Worm (Caenorhabditis elegans) whole organism, L1 larva: ENCODE data around the gene ugt-60.

Source experiments
- C04F5.9 ChIP-seq: sonication (generic microtip); optimal IDR thresholded peaks from 2 replicates; lab custom pipeline; 2016; ENCODE audit warnings: missing genetic modification characterization, missing compliant biosample characterization
- F16B12.6 ChIP-seq: fragments of 150-350 bp; optimal IDR thresholded peaks from 2 replicates; lab custom pipeline; 2014; ENCODE audit warnings: missing biosample characterization, missing genetic modification characterization
- blmp-1 ChIP-seq: fragments of 150-350 bp; optimal IDR thresholded peaks from 2 replicates; lab custom pipeline; 2014; ENCODE audit warnings: missing biosample characterization, missing genetic modification characterization
- ceh-82 ChIP-seq, 3 experiments: fragments of 150-350 bp in 1 of 3; sonication (generic microtip) in 2 of 3; optimal IDR thresholded peaks; 2 replicates each; lab custom pipeline; 2014 to 2017; ENCODE audit warnings: missing biosample characterization in 3 of 3, missing genetic modification characterization in 3 of 3
- ces-1 ChIP-seq: fragments of 150-350 bp; optimal IDR thresholded peaks from 2 replicates; lab custom pipeline; 2014; ENCODE audit warnings: missing biosample characterization, missing genetic modification reagents, missing genetic modification characterization
- dpl-1 ChIP-seq, 3 experiments: fragments of 150-350 bp in 2 of 3; sonication (generic microtip) in 1 of 3; optimal IDR thresholded peaks; 2 replicates each; lab custom pipeline; 2014 to 2017; ENCODE audit warnings: missing biosample characterization in 3 of 3, missing genetic modification characterization in 3 of 3, missing genetic modification reagents in 3 of 3
- dsc-1 ChIP-seq: sonication (generic microtip); optimal IDR thresholded peaks from 2 replicates; lab custom pipeline; 2016; ENCODE audit warnings: mild to moderate bottlenecking, missing genetic modification characterization, missing compliant biosample characterization
- efl-1 ChIP-seq, 4 experiments: fragments of 150-350 bp; optimal IDR thresholded peaks in 3 of 4; peaks in 1 of 4; 1 replicate in 1 of 4; 2 replicates in 3 of 4; lab custom pipeline; 2014; ENCODE audit warnings: missing biosample characterization in 2 of 4, missing genetic modification characterization in 2 of 4, missing genetic modification reagents in 2 of 4
- efl-3 ChIP-seq: fragments of 200-800 bp; sonication (Bioruptor generic); optimal IDR thresholded peaks from 2 replicates; lab custom pipeline; 2018; ENCODE audit warnings: mild to moderate bottlenecking, missing genetic modification characterization, missing compliant biosample characterization
- elt-3 ChIP-seq, 6 experiments: fragments of 150-350 bp in 1 of 6; sonication (generic microtip); optimal IDR thresholded peaks; 2 replicates each; lab custom pipeline; 2017 to 2018; ENCODE audit warnings: missing biosample characterization in 6 of 6, missing genetic modification characterization in 6 of 6, inconsistent platforms in 1 of 6
- fkh-8 ChIP-seq: sonication (generic microtip); optimal IDR thresholded peaks from 2 replicates; lab custom pipeline; 2016; ENCODE audit warnings: mild to moderate bottlenecking, missing genetic modification characterization, missing compliant biosample characterization
- hlh-17 ChIP-seq: fragments of 200-800 bp; sonication (Bioruptor generic); optimal IDR thresholded peaks from 2 replicates; lab custom pipeline; 2018; ENCODE audit warnings: missing genetic modification characterization, mild to moderate bottlenecking, missing compliant biosample characterization, moderate library complexity, borderline replicate concordance
- irx-1 ChIP-seq: sonication (generic microtip); optimal IDR thresholded peaks from 2 replicates; lab custom pipeline; 2016; ENCODE audit warnings: missing genetic modification characterization, missing compliant biosample characterization
- isw-1 ChIP-seq: fragments of 200-800 bp; sonication (Bioruptor generic); IDR thresholded peaks from 2 replicates; pipeline ENCODE4 v1.3.6; 2022; ENCODE audit warnings: missing genetic modification characterization, missing compliant biosample characterization
- lin-14 ChIP-seq: fragments of 200-800 bp; sonication (Bioruptor generic); optimal IDR thresholded peaks from 2 replicates; lab custom pipeline; 2018; ENCODE audit warnings: mild to moderate bottlenecking, missing genetic modification characterization, moderate library complexity, missing compliant biosample characterization
- lin-15B ChIP-seq: fragments of 150-350 bp; sonication (generic microtip); optimal IDR thresholded peaks from 3 replicates; lab custom pipeline; 2014; ENCODE audit warnings: missing biosample characterization, missing genetic modification characterization
- lin-35 ChIP-seq, 2 experiments: fragments of 150-350 bp; optimal IDR thresholded peaks; 2 replicates each; lab custom pipeline; 2014; ENCODE audit warnings: missing biosample characterization in 2 of 2, missing genetic modification characterization in 2 of 2, missing genetic modification reagents in 2 of 2
- lir-3 ChIP-seq: sonication (generic microtip); optimal IDR thresholded peaks from 2 replicates; lab custom pipeline; 2016; ENCODE audit warnings: mild to moderate bottlenecking, missing genetic modification characterization, moderate library complexity, missing compliant biosample characterization; ENCODE audit not compliant: poor library complexity
- mab-9 ChIP-seq: fragments of 200-800 bp; sonication (Bioruptor generic); IDR thresholded peaks from 2 replicates; pipeline ENCODE4 v1.3.6; 2022; ENCODE audit warnings: missing genetic modification reagents, missing genetic modification characterization, missing compliant biosample characterization
- mep-1 ChIP-seq: fragments of 150-350 bp; optimal IDR thresholded peaks from 2 replicates; lab custom pipeline; 2014; ENCODE audit warnings: missing biosample characterization, missing genetic modification characterization
- nhr-237 ChIP-seq: fragments of 150-350 bp; optimal IDR thresholded peaks from 2 replicates; lab custom pipeline; 2014; ENCODE audit warnings: missing biosample characterization, missing genetic modification characterization
- nhr-28 ChIP-seq: fragments of 150-350 bp; optimal IDR thresholded peaks from 2 replicates; lab custom pipeline; 2014; ENCODE audit warnings: missing biosample characterization, missing genetic modification characterization
- nhr-47 ChIP-seq: sonication (generic microtip); optimal IDR thresholded peaks from 2 replicates; lab custom pipeline; 2016; ENCODE audit warnings: mild to moderate bottlenecking, missing genetic modification characterization, moderate library complexity, missing compliant biosample characterization
- nhr-71 ChIP-seq: sonication (generic microtip); optimal IDR thresholded peaks from 2 replicates; lab custom pipeline; 2016; ENCODE audit warnings: mild to moderate bottlenecking, missing genetic modification characterization, moderate library complexity, missing compliant biosample characterization
- nhr-90 ChIP-seq: sonication (generic microtip); optimal IDR thresholded peaks from 2 replicates; lab custom pipeline; 2016; ENCODE audit warnings: mild to moderate bottlenecking, missing genetic modification characterization, missing compliant biosample characterization; ENCODE audit not compliant: poor library complexity
- pag-3 ChIP-seq: sonication (generic microtip); optimal IDR thresholded peaks from 2 replicates; lab custom pipeline; 2017; ENCODE audit warnings: missing genetic modification characterization, mild to moderate bottlenecking, missing compliant biosample characterization, antibody characterized with exemption, borderline replicate concordance; ENCODE audit not compliant: insufficient read depth
- snpc-4 ChIP-seq: fragments of 150-350 bp; optimal IDR thresholded peaks from 2 replicates; lab custom pipeline; 2014; ENCODE audit warnings: missing biosample characterization, missing genetic modification characterization
- sptf-1 ChIP-seq: fragments of 150-350 bp; optimal IDR thresholded peaks from 2 replicates; lab custom pipeline; 2014; ENCODE audit warnings: missing biosample characterization, missing genetic modification characterization
- unc-130 ChIP-seq: fragments of 150-350 bp; optimal IDR thresholded peaks from 2 replicates; lab custom pipeline; 2017; ENCODE audit warnings: missing biosample characterization, missing genetic modification characterization, inconsistent platforms
- unc-30 ChIP-seq: sonication (generic microtip); optimal IDR thresholded peaks from 2 replicates; lab custom pipeline; 2017; ENCODE audit warnings: missing biosample characterization, missing genetic modification characterization
- vab-15 ChIP-seq: sonication (generic microtip); optimal IDR thresholded peaks from 2 replicates; lab custom pipeline; 2017; ENCODE audit warnings: missing genotype, mild to moderate bottlenecking, missing genetic modification characterization, missing compliant biosample characterization
- ztf-4 ChIP-seq: fragments of 150-350 bp; optimal IDR thresholded peaks from 2 replicates; lab custom pipeline; 2014; ENCODE audit warnings: missing biosample characterization, missing genetic modification characterization

The ugt-60 gene

ce11 chrIII:9702665-9703252, 23.9 kb upstream of the ugt-60 start:
- TF ChIP-seq mep-1 (tag; lab: Kevin White, UChicago) (peak; percentile 40), blmp-1 (peak; percentile 49), hlh-17 (no peak), ceh-82 (tag; optimal IDR thresholded peaks at IDR 0.05; lab: Kevin White, UChicago) (peak in 2 of 3 experiments; percentile 13 to 18), efl-1 (optimal IDR thresholded peaks at IDR 0.05; lab: Kevin White, UChicago) (no peak), efl-1 (GFP tag; optimal IDR thresholded peaks at IDR 0.05 in 1 of 2; lab: Kevin White, UChicago) (no peak), fkh-8 (tag; lab: Kevin White, UChicago) (peak; percentile 49), lin-14 (GFP tag; lab: Kevin White, UChicago) (peak; percentile 51)

- no peak for TF ChIP-seq vab-15
- no peak for TF ChIP-seq F16B12.6 (tag; lab: Kevin White, UChicago)
- no peak for TF ChIP-seq nhr-71 (tag; lab: Kevin White, UChicago)
- TF ChIP-seq efl-3, result no peak
- no peak for TF ChIP-seq sptf-1 (tag; lab: Kevin White, UChicago)
- TF ChIP-seq nhr-28 (tag; lab: Kevin White, UChicago), result no peak
- TF ChIP-seq ces-1 (GFP tag; lab: Kevin White, UChicago), result no peak
- no peak for TF ChIP-seq nhr-237
- TF ChIP-seq lin-14 (GFP tag; lab: Kevin White, UChicago), result peak; percentile 62
- no peak for TF ChIP-seq isw-1 (GFP tag; lab: Robert Waterston, UW)
- no peak for TF ChIP-seq mab-9 (GFP tag; lab: Robert Waterston, UW)
- TF ChIP-seq nhr-47 (tag; lab: Kevin White, UChicago), result peak; percentile 0
- TF ChIP-seq ceh-82 (tag; optimal IDR thresholded peaks at IDR 0.05; lab: Kevin White, UChicago), result peak in 1 of 3 experiments; percentile 23
Measured at ce11 chrIII:9701798-9702197, 22.9 kb upstream of the ugt-60 start.

ce11 chrIII:9700114-9700690, 21.4 kb upstream of the ugt-60 start:
- TF ChIP-seq elt-3 (tag; optimal IDR thresholded peaks at IDR 0.05; lab: Kevin White, UChicago) (peak in 1 of 6 experiments; percentile 13), irx-1 (tag; lab: Kevin White, UChicago) (no peak), lin-35 (GFP tag; optimal IDR thresholded peaks at IDR 0.05; lab: Kevin White, UChicago) (peak in 1 of 2 experiments; percentile 36), unc-30 (tag; lab: Kevin White, UChicago) (no peak), blmp-1 (peak; percentile 19), C04F5.9 (tag; lab: Kevin White, UChicago) (no peak), lin-14 (GFP tag; lab: Kevin White, UChicago) (peak; percentile 43), dpl-1 (GFP tag; optimal IDR thresholded peaks at IDR 0.05; lab: Kevin White, UChicago) (no peak), lir-3 (tag; lab: Kevin White, UChicago) (no peak), unc-130 (no peak), efl-1 (optimal IDR thresholded peaks at IDR 0.05; lab: Kevin White, UChicago) (no peak), efl-1 (GFP tag; optimal IDR thresholded peaks at IDR 0.05 in 1 of 2; lab: Kevin White, UChicago) (peak in 1 of 2 experiments; percentile 14)

ce11 chrIII:9699576-9699975, 20.7 kb upstream of the ugt-60 start, which contains the start of gene tlk-1:
TSS of gene tlk-1 (plus strand) at chrIII:9699876.
- TF ChIP-seq pag-3 (tag; lab: Kevin White, UChicago) (no peak), lin-15B (tag; lab: Kevin White, UChicago) (no peak), dsc-1 (no peak), lin-35 (GFP tag; optimal IDR thresholded peaks at IDR 0.05; lab: Kevin White, UChicago) (no peak), C04F5.9 (tag; lab: Kevin White, UChicago) (no peak), ztf-4 (no peak), nhr-90 (no peak), snpc-4 (tag; lab: Kevin White, UChicago) (no peak), fkh-8 (tag; lab: Kevin White, UChicago) (no peak)
